Fruit fly (Drosophila melanogaster): ENCODE data around the gene CG33648.

CG33648 gene

DNA sequence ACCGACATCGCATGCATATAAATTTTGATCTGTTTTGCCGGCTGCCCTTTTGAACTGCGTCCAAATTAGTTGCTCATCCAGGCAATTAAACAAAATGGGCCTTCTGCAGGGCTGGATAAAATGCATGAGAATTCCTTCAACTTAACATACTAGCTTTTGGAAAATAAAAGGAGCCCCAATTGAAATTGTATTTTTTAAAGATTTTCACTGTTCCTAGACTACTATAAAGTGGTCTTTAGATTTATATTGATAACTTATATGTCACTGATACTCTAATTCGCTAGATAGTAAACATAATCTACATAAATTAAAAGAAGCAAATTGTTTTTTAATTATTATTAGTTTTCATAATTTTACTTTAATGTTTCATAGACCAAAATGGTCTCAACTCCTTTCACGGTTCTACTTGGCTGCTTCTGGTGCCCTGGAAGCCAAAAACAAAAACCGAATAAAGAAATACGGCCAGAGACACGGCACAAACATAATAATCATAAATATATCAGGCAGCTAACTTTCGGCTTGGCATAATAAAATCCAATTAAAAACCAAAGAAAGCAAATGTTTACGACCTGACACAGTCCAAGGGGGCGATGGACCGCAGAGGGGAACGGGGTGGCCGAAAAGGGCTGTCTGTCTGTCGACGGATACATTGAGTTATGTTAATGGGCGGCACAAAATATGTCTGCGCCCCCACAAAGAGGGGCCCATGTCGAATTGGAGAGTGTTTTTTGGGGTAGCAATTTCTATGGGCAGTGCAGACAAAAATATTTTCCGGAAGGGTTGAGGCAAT is 13.5 kb downstream of the CG33648 start (continued):
- peak; percentile 28 for TF ChIP-seq Vsx1 (GFP tag; optimal IDR thresholded peaks at IDR 0.05)

DNA sequence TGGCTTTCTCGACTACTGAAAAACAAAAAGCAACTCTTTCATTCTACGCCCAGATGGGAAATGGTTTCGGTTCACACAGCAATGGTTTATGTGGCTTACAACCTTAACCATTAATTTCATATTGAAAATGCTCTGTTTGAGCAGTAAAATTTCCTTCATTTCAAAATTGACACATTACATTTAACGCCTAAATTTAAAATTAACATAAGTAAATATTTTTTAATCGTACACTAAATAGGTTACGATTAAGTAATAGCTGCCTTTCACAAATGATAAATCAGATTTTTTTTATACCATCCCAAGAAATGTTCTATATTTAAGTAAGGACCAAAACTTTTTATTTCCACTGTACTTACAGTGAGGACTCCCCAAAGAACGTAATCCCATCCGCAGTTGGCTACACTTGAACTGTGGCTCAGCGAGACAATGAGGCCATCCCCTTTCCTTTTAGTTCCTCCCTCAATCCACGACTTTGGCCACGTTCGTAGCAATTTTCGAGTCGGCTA is 14.8 kb downstream of the CG33648 start:
- TF ChIP-seq CG6791 (GFP tag; IDR thresholded peaks at IDR 0.05; ENCODE audit: partially characterized antibody) = no peak
- no peak for TF ChIP-seq CG3163 (GFP tag; optimal IDR thresholded peaks at IDR 0.05)
- 0 out of 3 replicates have a peak, but pooled peaks have one; percentile 13 for TF ChIP-seq zfh1 (GFP tag; IDR thresholded peaks at IDR 0.05)
- peak; percentile 67 for TF ChIP-seq sens (GFP tag)
- TF ChIP-seq Jarid2 (GFP tag; optimal IDR thresholded peaks at IDR 0.05) = no peak
- no peak for TF ChIP-seq Myb (GFP tag; optimal IDR thresholded peaks at IDR 0.05)
- no peak for TF ChIP-seq knrl (GFP tag; IDR thresholded peaks at IDR 0.05; ENCODE audit: partially characterized antibody)
- peak; percentile 38 for TF ChIP-seq gem (tag; optimal IDR thresholded peaks at IDR 0.05)
- no peak for TF ChIP-seq CG1603 (tag; optimal IDR thresholded peaks at IDR 0.05)
- TF ChIP-seq CG9609 (GFP tag; optimal IDR thresholded peaks at IDR 0.05) = no peak
- TF ChIP-seq Rfx (GFP tag; IDR thresholded peaks at IDR 0.05) = no peak
- no peak for TF ChIP-seq abd-A (tag; optimal IDR thresholded peaks at IDR 0.05)
- TF ChIP-seq CG1647 (GFP tag; optimal IDR thresholded peaks at IDR 0.05) = no peak
- TF ChIP-seq Ets65A (GFP tag) = no peak
- TF ChIP-seq CG10654 (GFP tag; optimal IDR thresholded peaks at IDR 0.05) = no peak
- no peak for TF ChIP-seq HLH54F (GFP tag; optimal IDR thresholded peaks at IDR 0.05)
- TF ChIP-seq ERR (GFP tag; optimal IDR thresholded peaks at IDR 0.05) = no peak
- TF ChIP-seq eve (GFP tag; optimal IDR thresholded peaks at IDR 0.05) = peak in 1 of 2 experiments; percentile 63
- no peak for TF ChIP-seq Antp (GFP tag; optimal IDR thresholded peaks at IDR 0.05)
- no peak for TF ChIP-seq CG11093 (GFP tag; IDR thresholded peaks at IDR 0.05)
- TF ChIP-seq gfzf (GFP tag; optimal IDR thresholded peaks at IDR 0.05) = no peak
- no peak for TF ChIP-seq Vsx1 (GFP tag; optimal IDR thresholded peaks at IDR 0.05)
- peak; percentile 7 for TF ChIP-seq CG9727 (GFP tag; optimal IDR thresholded peaks at IDR 0.05)
- no peak for TF ChIP-seq Optix (GFP tag; IDR thresholded peaks at IDR 0.05)
- TF ChIP-seq slbo (GFP tag; IDR thresholded peaks at IDR 0.05) = no peak
- TF ChIP-seq CG8388 (GFP tag; optimal IDR thresholded peaks at IDR 0.05) = peak; percentile 58
- TF ChIP-seq ham (GFP tag; IDR thresholded peaks at IDR 0.05) = no peak
- no peak for TF ChIP-seq sens-2 (GFP tag; IDR thresholded peaks at IDR 0.05)
- TF ChIP-seq Hmr (GFP tag; optimal IDR thresholded peaks at IDR 0.05) = no peak
- peak; percentile 49 for TF ChIP-seq Med (GFP tag)
- TF ChIP-seq CG17361 (GFP tag; IDR thresholded peaks at IDR 0.05) = 0 out of 3 replicates have a peak, but pooled peaks have one; percentile 4
- no peak for TF ChIP-seq Gsc (GFP tag; IDR thresholded peaks at IDR 0.05)
- no peak for TF ChIP-seq CG17802 (tag; optimal IDR thresholded peaks at IDR 0.05)
- no peak for TF ChIP-seq Chrac-16 (GFP tag; optimal IDR thresholded peaks at IDR 0.05)
- TF ChIP-seq CG5245 (GFP tag; optimal IDR thresholded peaks at IDR 0.05) = no peak
- TF ChIP-seq CG8089 (GFP tag; optimal IDR thresholded peaks at IDR 0.05) = no peak
- TF ChIP-seq CG7556 (GFP tag; optimal IDR thresholded peaks at IDR 0.05) = no peak
- TF ChIP-seq grau (tag; optimal IDR thresholded peaks at IDR 0.05) = peak; percentile 31
- TF ChIP-seq Xrp1 (GFP tag; IDR thresholded peaks at IDR 0.05) = 0 out of 2 replicates have a peak, but pooled peaks have one; percentile 17
- peak; percentile 16 for TF ChIP-seq phol (tag; optimal IDR thresholded peaks at IDR 0.05)

Measured in whole organism, embryonic.